Worm (Caenorhabditis elegans) whole organism, dauer: ENCODE data around the gene R05H10.3.

Source experiments
- unc-62 ChIP-seq: sonication (generic microtip); optimal IDR thresholded peaks from 2 replicates; lab custom pipeline; 2017; ENCODE audit warnings: missing biosample characterization, missing genetic modification reagents, missing genetic modification characterization

The R05H10.3 gene

DNA sequence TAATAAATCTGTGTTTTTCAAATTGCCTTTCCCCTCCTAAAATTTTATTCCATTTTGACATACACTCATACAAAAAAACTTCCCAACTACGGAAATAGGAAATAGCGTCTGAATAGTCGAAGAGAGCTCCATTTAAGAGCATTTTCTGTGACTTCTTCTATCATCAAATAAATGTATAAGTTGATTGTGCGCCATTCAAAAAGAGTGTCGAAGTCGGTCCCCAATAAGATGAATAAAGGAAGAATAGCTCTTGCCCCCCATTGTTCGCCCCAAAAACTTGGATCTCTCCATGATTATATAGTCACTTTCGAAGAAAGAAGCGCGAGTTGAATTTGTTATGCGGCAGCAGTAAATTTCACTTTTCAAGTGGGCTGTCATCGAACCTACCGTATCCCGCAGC, 22.8 kb downstream of the R05H10.3 start:
- no peak for TF ChIP-seq unc-62 (GFP tag; lab: Kevin White, UChicago)

DNA sequence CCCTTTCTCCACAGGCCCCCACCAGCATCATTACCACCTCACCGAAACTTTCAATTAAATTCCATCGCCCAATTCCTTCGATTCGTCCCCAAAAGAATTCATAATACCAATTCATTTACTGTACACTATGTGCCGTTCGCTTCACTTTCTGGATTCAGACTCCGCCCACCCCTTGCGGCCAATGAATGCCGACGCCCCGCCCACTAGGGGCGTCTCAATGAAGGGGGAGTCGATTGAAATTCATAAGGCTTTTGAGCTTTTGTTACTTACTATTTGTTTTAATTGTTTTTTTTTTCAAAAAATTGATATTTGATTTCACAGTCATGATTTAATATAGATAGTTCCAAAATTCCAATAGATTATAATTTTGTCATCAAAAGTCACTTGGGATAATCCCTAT, 26.8 kb downstream of the R05H10.3 start:
- TF ChIP-seq unc-62 (GFP tag; lab: Kevin White, UChicago) = no peak

DNA sequence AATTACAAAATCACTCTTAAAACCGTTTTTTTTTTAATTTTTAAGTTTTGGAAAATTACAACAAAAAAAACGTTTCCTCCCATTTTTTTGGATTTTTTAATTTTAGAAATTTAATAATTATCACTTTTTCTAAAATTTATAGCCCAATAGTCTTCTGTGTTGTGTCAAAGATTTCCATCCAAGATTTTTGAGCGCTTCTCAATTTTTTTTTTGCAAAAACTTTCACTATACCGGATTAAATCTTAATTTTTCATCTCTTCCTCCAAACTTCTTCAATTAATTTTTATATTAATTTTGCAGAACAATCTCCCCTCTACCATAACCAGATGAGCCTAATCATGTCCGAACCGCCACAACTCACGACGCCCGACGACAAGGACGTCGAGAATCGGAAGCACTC, 32.4 kb downstream of the R05H10.3 start, which contains the start of gene cog-1:
Gene cog-1, plus strand, starts transcription at position 301 of the 400 bp plus-strand sequence.
- no peak for TF ChIP-seq unc-62 (GFP tag; lab: Kevin White, UChicago)

- no peak for TF ChIP-seq unc-62 (GFP tag; lab: Kevin White, UChicago)
These were observed 33.9 kb downstream of the R05H10.3 start for ce11 chrII:14903611-14904010.

DNA sequence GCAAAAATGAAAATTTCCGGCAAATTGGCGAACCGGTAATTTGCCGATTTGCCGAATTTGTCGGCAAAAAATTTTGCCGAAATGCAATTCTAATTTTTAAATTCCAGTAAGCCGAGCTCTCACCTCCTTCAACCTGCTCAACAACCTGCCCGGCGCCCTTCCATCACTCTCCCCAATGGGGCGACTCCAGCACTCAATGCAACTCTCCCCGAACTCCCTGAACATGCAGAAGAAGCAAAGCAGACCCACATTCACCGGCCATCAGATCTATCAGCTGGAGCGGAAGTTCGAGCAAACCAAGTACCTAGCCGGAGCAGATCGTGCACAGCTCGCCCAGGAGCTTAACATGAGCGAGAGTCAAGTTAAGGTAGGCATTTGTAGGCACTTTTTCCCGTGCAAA, 34.9 kb downstream of the R05H10.3 start:
- TF ChIP-seq unc-62 (GFP tag; lab: Kevin White, UChicago) = no peak

DNA sequence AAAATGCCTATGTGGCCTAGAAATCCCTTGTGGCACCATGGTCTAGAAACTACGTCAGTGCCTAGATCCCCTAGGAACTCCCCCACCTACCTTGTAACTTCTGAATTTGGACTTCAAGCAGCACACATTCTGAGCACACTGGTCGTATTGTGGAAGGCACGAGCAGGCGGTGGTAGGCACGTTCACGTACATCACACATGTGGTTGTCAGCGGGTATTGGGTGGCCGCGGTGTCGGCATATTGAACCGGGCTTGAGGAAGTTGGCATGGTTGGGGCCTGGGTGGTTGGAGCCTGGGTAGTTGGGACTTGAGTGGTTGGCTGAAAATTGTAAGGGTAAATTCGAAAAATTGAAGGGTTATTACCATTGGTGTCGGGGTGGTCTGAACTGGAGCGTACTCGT, 38.0 kb downstream of the R05H10.3 start:
- TF ChIP-seq unc-62 (GFP tag; lab: Kevin White, UChicago) = no peak

DNA sequence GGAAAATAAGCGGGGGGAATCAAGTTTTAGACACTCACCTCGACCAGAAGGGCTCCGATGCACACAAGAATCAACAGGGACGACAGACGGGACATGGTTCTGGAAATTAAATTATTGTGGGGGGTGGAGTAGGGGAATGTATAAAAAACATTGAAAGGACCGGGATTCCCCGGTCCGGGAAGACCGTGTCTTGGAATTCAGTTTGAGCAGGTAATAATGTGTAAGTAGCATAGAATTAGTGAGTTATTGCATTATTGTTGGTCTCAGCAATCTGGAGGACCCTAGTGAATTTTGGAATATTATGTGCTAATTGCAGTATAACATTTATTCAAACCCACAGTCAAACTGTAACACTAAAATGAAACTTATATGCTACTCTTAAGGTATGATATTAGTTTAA, 40.6 kb downstream of the R05H10.3 start, which contains the start of gene R03C1.1:
Gene R03C1.1, minus strand, starts transcription at position 101 of the 400 bp plus-strand sequence.
- no peak for TF ChIP-seq unc-62 (GFP tag; lab: Kevin White, UChicago)

DNA sequence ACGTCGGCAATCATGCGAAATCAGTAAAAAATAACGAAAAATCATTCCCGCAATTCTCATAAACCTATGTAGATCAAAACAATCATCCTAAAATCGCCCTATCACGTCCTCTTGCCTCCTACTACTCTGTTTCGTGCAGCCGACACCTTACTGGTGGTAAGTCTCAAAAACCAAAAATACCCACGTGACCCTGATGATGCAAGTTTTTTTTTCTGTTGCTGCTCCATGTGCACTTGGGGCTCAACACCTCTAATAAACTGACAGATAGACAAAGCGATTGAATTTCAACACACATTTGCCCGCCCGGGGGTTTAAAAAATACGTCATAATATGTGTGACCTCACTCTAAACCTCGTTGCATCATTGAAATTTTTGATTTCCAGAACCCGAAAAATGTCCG, 47.1 kb downstream of the R05H10.3 start:
- no peak for TF ChIP-seq unc-62 (GFP tag; lab: Kevin White, UChicago)

DNA sequence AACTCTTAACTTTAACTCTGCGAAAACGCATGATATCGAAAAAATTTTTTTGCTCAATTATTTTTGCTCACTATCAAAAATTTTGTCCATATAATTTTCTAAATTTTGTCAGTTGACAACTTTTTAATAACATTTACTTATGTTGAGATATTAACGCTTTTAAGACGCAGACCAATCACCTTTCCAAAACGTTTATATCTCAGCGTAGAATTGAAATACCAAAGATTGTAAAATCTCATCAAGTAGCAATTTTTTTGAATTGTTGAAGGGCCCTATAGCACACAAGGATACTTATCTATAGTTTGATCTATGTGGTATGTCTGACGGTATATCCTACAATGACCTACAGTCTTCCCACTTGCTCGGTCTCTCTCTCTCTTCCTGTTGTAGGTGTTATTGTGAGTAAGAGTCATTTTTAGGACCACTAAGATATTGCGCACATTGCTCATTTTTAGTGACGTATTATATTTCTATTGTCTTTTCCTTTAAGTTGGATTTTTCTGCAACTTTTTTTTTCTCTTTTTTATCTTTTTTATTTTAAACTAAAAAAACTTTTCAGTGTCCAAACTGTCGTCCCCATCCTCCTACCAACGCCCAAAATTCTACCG, 49.5 kb downstream of the R05H10.3 start, which contains the start of gene pde-3:
Gene pde-3, plus strand, starts transcription at position 558 of the 608 bp plus-strand sequence.
- TF ChIP-seq unc-62 (GFP tag; lab: Kevin White, UChicago) = no peak

- no peak for TF ChIP-seq unc-62 (GFP tag; lab: Kevin White, UChicago)
These were observed 59.0 kb downstream of the R05H10.3 start for ce11 chrII:14928766-14929165.
